Fruit fly (Drosophila melanogaster): ENCODE results near the gene klu.

DNA sequence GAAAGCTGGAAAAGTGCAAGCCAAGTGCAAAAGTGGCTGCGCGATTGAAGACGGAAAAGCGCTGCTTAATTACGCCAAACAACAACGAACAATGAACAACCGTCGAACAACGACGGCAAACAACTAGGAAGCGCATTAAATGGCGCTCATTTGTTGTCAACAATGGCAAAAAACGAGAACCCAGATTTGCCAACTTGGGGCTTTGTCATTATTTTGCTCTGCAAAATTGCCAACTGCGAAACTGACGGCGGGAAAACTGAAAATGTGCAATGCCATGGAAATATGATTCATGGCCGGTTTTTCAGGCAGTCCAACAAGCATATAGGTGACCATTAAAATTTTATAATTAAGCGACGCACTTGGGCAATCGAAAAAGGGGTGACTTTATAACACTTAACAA lies 20.4 kb downstream of the klu start:
- TF ChIP-seq CG8478 (optimal IDR thresholded peaks at IDR 0.05) (no peak), CTCF (optimal IDR thresholded peaks at IDR 0.05) (no peak)
